Worm (Caenorhabditis elegans) whole organism, early embryonic: ENCODE results near the gene K09D9.3.

Experiments used
- F13C5.2 ChIP-seq: sonication (generic microtip); optimal IDR thresholded peaks from 2 replicates; lab custom pipeline; 2017; ENCODE audit warnings: mild to moderate bottlenecking, missing genetic modification characterization, inconsistent platforms, missing compliant biosample characterization
- aly-1 ChIP-seq: sonication (generic microtip); optimal IDR thresholded peaks from 2 replicates; lab custom pipeline; 2016; ENCODE audit warnings: missing genetic modification characterization, missing compliant biosample characterization
- ama-1 ChIP-seq: fragments of 150-350 bp; optimal IDR thresholded peaks from 2 replicates; lab custom pipeline; 2014
- ets-7 ChIP-seq: sonication (generic microtip); optimal IDR thresholded peaks from 2 replicates; lab custom pipeline; 2016; ENCODE audit warnings: missing genotype, missing genetic modification characterization, missing compliant biosample characterization
- flt-1 ChIP-seq: fragments of 200-800 bp; sonication (Bioruptor generic); IDR thresholded peaks from 2 replicates; pipeline ENCODE4 v1.3.6; 2022; ENCODE audit warnings: missing genetic modification characterization, missing compliant biosample characterization
- hmbx-1 ChIP-seq: sonication (generic microtip); optimal IDR thresholded peaks from 2 replicates; lab custom pipeline; 2016; ENCODE audit warnings: mild to moderate bottlenecking, missing genetic modification characterization, missing compliant biosample characterization
- hnd-1 ChIP-seq: sonication (generic microtip); optimal IDR thresholded peaks from 2 replicates; lab custom pipeline; 2016; ENCODE audit warnings: missing genetic modification characterization, missing compliant biosample characterization
- pes-1 ChIP-seq: fragments of 200-800 bp; sonication (Bioruptor generic); IDR thresholded peaks from 2 replicates; pipeline ENCODE4 v1.3.6; 2022; ENCODE audit warnings: missing genetic modification reagents, missing genetic modification characterization, missing compliant biosample characterization
- sea-1 ChIP-seq: fragments of 200-800 bp; sonication (Bioruptor generic); conservative IDR thresholded peaks from 2 replicates; pipeline ENCODE4 v1.3.6; 2022; ENCODE audit warnings: missing genetic modification characterization, missing compliant biosample characterization
- tbx-11 ChIP-seq: fragments of 200-800 bp; sonication (Bioruptor generic); IDR thresholded peaks from 2 replicates; pipeline ENCODE4 v1.3.6; 2022; ENCODE audit warnings: missing genetic modification characterization, missing compliant biosample characterization
- tbx-37 ChIP-seq: fragments of 200-800 bp; sonication (Bioruptor generic); conservative IDR thresholded peaks from 2 replicates; pipeline ENCODE4 v1.3.6; 2022; ENCODE audit warnings: missing genetic modification reagents, missing genetic modification characterization, missing compliant biosample characterization
- tra-4 ChIP-seq: sonication (generic microtip); optimal IDR thresholded peaks from 2 replicates; lab custom pipeline; 2017; ENCODE audit warnings: missing genetic modification characterization, missing compliant biosample characterization

- no peak for TF ChIP-seq flt-1 (GFP tag; lab: Robert Waterston, UW)
- TF ChIP-seq hnd-1 (tag; lab: Kevin White, UChicago) = no peak
- no peak for TF ChIP-seq pes-1 (GFP tag; lab: Robert Waterston, UW)
- TF ChIP-seq aly-1 (tag; lab: Kevin White, UChicago) = no peak
- no peak for TF ChIP-seq sea-1 (GFP tag; lab: Robert Waterston, UW)
- TF ChIP-seq ama-1 (lab: Kevin White, UChicago) = no peak
- TF ChIP-seq ets-7 = no peak
- no peak for TF ChIP-seq F13C5.2
- no peak for TF ChIP-seq hmbx-1 (tag; lab: Kevin White, UChicago)
- no peak for TF ChIP-seq tbx-11
- TF ChIP-seq tra-4 (tag; lab: Kevin White, UChicago) = no peak
- no peak for TF ChIP-seq tbx-37
Measured at ce11 chrV:4019188-4019587, at the start of gene K09D9.3.
